Worm (Caenorhabditis elegans) whole organism, early embryonic: Measurements from ENCODE around the gene Y51H7C.41.

Experiments
- B0310.2 ChIP-seq: sonication (generic microtip); optimal IDR thresholded peaks from 2 replicates; lab custom pipeline; 2016; ENCODE audit warnings: mild to moderate bottlenecking, missing genetic modification characterization, missing compliant biosample characterization
- F13C5.2 ChIP-seq: sonication (generic microtip); optimal IDR thresholded peaks from 2 replicates; lab custom pipeline; 2017; ENCODE audit warnings: mild to moderate bottlenecking, missing genetic modification characterization, inconsistent platforms, missing compliant biosample characterization
- aly-1 ChIP-seq: sonication (generic microtip); optimal IDR thresholded peaks from 2 replicates; lab custom pipeline; 2016; ENCODE audit warnings: missing genetic modification characterization, missing compliant biosample characterization
- ama-1 ChIP-seq: fragments of 150-350 bp; optimal IDR thresholded peaks from 2 replicates; lab custom pipeline; 2014
- ceh-13 ChIP-seq: fragments of 200-800 bp; sonication (Bioruptor generic); optimal IDR thresholded peaks from 2 replicates; lab custom pipeline; 2018; ENCODE audit warnings: mild to moderate bottlenecking, missing genetic modification characterization, missing compliant biosample characterization
- ceh-36 ChIP-seq: sonication (generic microtip); optimal IDR thresholded peaks from 2 replicates; lab custom pipeline; 2016; ENCODE audit warnings: missing genetic modification characterization, inconsistent platforms, missing compliant biosample characterization
- ets-7 ChIP-seq: sonication (generic microtip); optimal IDR thresholded peaks from 2 replicates; lab custom pipeline; 2016; ENCODE audit warnings: missing genotype, missing genetic modification characterization, missing compliant biosample characterization
- flt-1 ChIP-seq: fragments of 200-800 bp; sonication (Bioruptor generic); IDR thresholded peaks from 2 replicates; pipeline ENCODE4 v1.3.6; 2022; ENCODE audit warnings: missing genetic modification characterization, missing compliant biosample characterization
- hmbx-1 ChIP-seq: sonication (generic microtip); optimal IDR thresholded peaks from 2 replicates; lab custom pipeline; 2016; ENCODE audit warnings: mild to moderate bottlenecking, missing genetic modification characterization, missing compliant biosample characterization
- hmg-4 ChIP-seq: fragments of 200-800 bp; sonication (Bioruptor generic); optimal IDR thresholded peaks from 2 replicates; lab custom pipeline; 2018; ENCODE audit warnings: mild to moderate bottlenecking, missing genetic modification characterization, missing compliant biosample characterization
- hnd-1 ChIP-seq: sonication (generic microtip); optimal IDR thresholded peaks from 2 replicates; lab custom pipeline; 2016; ENCODE audit warnings: missing genetic modification characterization, missing compliant biosample characterization
- pes-1 ChIP-seq: fragments of 200-800 bp; sonication (Bioruptor generic); IDR thresholded peaks from 2 replicates; pipeline ENCODE4 v1.3.6; 2022; ENCODE audit warnings: missing genetic modification reagents, missing genetic modification characterization, missing compliant biosample characterization
- scrt-1 ChIP-seq: fragments of 200-800 bp; sonication (Bioruptor generic); IDR thresholded peaks from 2 replicates; pipeline ENCODE4 v1.3.6; 2022; ENCODE audit warnings: missing genetic modification characterization, missing compliant biosample characterization
- sea-1 ChIP-seq: fragments of 200-800 bp; sonication (Bioruptor generic); conservative IDR thresholded peaks from 2 replicates; pipeline ENCODE4 v1.3.6; 2022; ENCODE audit warnings: missing genetic modification characterization, missing compliant biosample characterization
- tbx-11 ChIP-seq: fragments of 200-800 bp; sonication (Bioruptor generic); IDR thresholded peaks from 2 replicates; pipeline ENCODE4 v1.3.6; 2022; ENCODE audit warnings: missing genetic modification characterization, missing compliant biosample characterization
- tbx-37 ChIP-seq: fragments of 200-800 bp; sonication (Bioruptor generic); conservative IDR thresholded peaks from 2 replicates; pipeline ENCODE4 v1.3.6; 2022; ENCODE audit warnings: missing genetic modification reagents, missing genetic modification characterization, missing compliant biosample characterization
- tra-4 ChIP-seq: sonication (generic microtip); optimal IDR thresholded peaks from 2 replicates; lab custom pipeline; 2017; ENCODE audit warnings: missing genetic modification characterization, missing compliant biosample characterization

Y51H7C.41 gene

ce11 chrII:1400105-1400504, 3.0 kb upstream of the Y51H7C.41 start, which contains the start of gene F54D12.1:
TSS of gene F54D12.1 (plus strand) at chrII:1400405.
- TF ChIP-seq sea-1 (GFP tag; lab: Robert Waterston, UW) (no peak), B0310.2 (tag; lab: Kevin White, UChicago) (no peak), pes-1 (GFP tag; lab: Robert Waterston, UW) (no peak), tra-4 (tag; lab: Kevin White, UChicago) (no peak), aly-1 (tag; lab: Kevin White, UChicago) (no peak)

- no peak for TF ChIP-seq tra-4 (tag; lab: Kevin White, UChicago)
- no peak for TF ChIP-seq pes-1 (GFP tag; lab: Robert Waterston, UW)
- TF ChIP-seq scrt-1 (GFP tag; lab: Robert Waterston, UW), result no peak
- no peak for TF ChIP-seq sea-1 (GFP tag; lab: Robert Waterston, UW)
- no peak for TF ChIP-seq flt-1
- no peak for TF ChIP-seq ama-1
- no peak for TF ChIP-seq hmbx-1
- TF ChIP-seq aly-1 (tag; lab: Kevin White, UChicago), result no peak
These were observed 1.6 kb upstream of the Y51H7C.41 start, which contains the start of gene Y51H7C.8 for ce11 chrII:1401474-1401873. TSS of gene Y51H7C.8 (plus strand) at chrII:1401774.

ce11 chrII:1402167-1402619, 928 bp upstream of the Y51H7C.41 start, which contains the start of gene Y51H7C.7:
TSS of gene Y51H7C.7 (plus strand) at chrII:1402569.
- no peak for TF ChIP-seq F13C5.2 (tag; lab: Kevin White, UChicago)
- TF ChIP-seq sea-1 (GFP tag; lab: Robert Waterston, UW), result no peak
- no peak for TF ChIP-seq aly-1 (tag; lab: Kevin White, UChicago)
- TF ChIP-seq hmbx-1, result no peak
- no peak for TF ChIP-seq scrt-1 (GFP tag; lab: Robert Waterston, UW)

- TF ChIP-seq tra-4 (tag; lab: Kevin White, UChicago) (no peak), ceh-13 (GFP tag; lab: Kevin White, UChicago) (no peak), F13C5.2 (tag; lab: Kevin White, UChicago) (no peak), sea-1 (GFP tag; lab: Robert Waterston, UW) (no peak), tbx-11 (GFP tag; lab: Robert Waterston, UW) (no peak), hmg-4 (no peak), pes-1 (GFP tag; lab: Robert Waterston, UW) (no peak), ets-7 (tag; lab: Kevin White, UChicago) (no peak), hnd-1 (tag; lab: Kevin White, UChicago) (no peak), aly-1 (tag; lab: Kevin White, UChicago) (no peak), ceh-36 (no peak), B0310.2 (tag; lab: Kevin White, UChicago) (no peak)
These were observed 8.3 kb downstream of the Y51H7C.41 start, which contains the start of gene Y51H7C.9 for ce11 chrII:1411372-1411771. TSS of gene Y51H7C.9 (minus strand) at chrII:1411472.

- TF ChIP-seq pes-1 (GFP tag; lab: Robert Waterston, UW), result no peak
- no peak for TF ChIP-seq hmg-4
These were observed 9.3 kb downstream of the Y51H7C.41 start, which contains the start of gene alkb-1 for ce11 chrII:1412359-1412907. TSS of gene alkb-1 (plus strand) at chrII:1412409.

ce11 chrII:1419994-1420393, 16.9 kb downstream of the Y51H7C.41 start:
- no peak for TF ChIP-seq flt-1
- TF ChIP-seq pes-1 (GFP tag; lab: Robert Waterston, UW), result no peak
- TF ChIP-seq hnd-1 (tag; lab: Kevin White, UChicago), result no peak
- no peak for TF ChIP-seq hmbx-1
- no peak for TF ChIP-seq aly-1 (tag; lab: Kevin White, UChicago)
- no peak for TF ChIP-seq F13C5.2 (tag; lab: Kevin White, UChicago)
- TF ChIP-seq ama-1, result no peak

- TF ChIP-seq sea-1 (GFP tag; lab: Robert Waterston, UW) (no peak), pes-1 (GFP tag; lab: Robert Waterston, UW) (no peak), B0310.2 (tag; lab: Kevin White, UChicago) (no peak), ceh-13 (GFP tag; lab: Kevin White, UChicago) (no peak), F13C5.2 (tag; lab: Kevin White, UChicago) (no peak)
These were observed 17.8 kb downstream of the Y51H7C.41 start for ce11 chrII:1420806-1421463.

- TF ChIP-seq F13C5.2 (tag; lab: Kevin White, UChicago) (no peak), sea-1 (GFP tag; lab: Robert Waterston, UW) (no peak), B0310.2 (tag; lab: Kevin White, UChicago) (no peak), tbx-37 (GFP tag; lab: Robert Waterston, UW) (no peak), ceh-36 (no peak), tbx-11 (GFP tag; lab: Robert Waterston, UW) (no peak), hmg-4 (no peak), hmbx-1 (no peak), tra-4 (tag; lab: Kevin White, UChicago) (no peak), ama-1 (no peak), scrt-1 (GFP tag; lab: Robert Waterston, UW) (no peak), ets-7 (tag; lab: Kevin White, UChicago) (no peak), aly-1 (tag; lab: Kevin White, UChicago) (no peak), hnd-1 (tag; lab: Kevin White, UChicago) (no peak), pes-1 (GFP tag; lab: Robert Waterston, UW) (no peak), flt-1 (no peak), ceh-13 (GFP tag; lab: Kevin White, UChicago) (no peak)
These were observed 20.5 kb downstream of the Y51H7C.41 start, which contains the start of gene Y51H7C.10 for ce11 chrII:1423660-1424059. TSS of gene Y51H7C.10 (minus strand) at chrII:1423760.
